Fruit fly (Drosophila melanogaster): ENCODE data around the gene Acyp2.

dm6 chr3R:15803502-15804461 is 11.3 kb downstream of the Acyp2 start, which contains the start of gene alpha-Man-IIb:
- TF ChIP-seq CG3919 (GFP tag; optimal IDR thresholded peaks at IDR 0.05) (peak; percentile 7), fd59A (GFP tag; optimal IDR thresholded peaks at IDR 0.05) (no peak), CG32006 (GFP tag; optimal IDR thresholded peaks at IDR 0.05) (no peak), vri (GFP tag; optimal IDR thresholded peaks at IDR 0.05) (no peak), CG16779 (tag; optimal IDR thresholded peaks at IDR 0.05) (no peak)

Data from whole organism, prepupa.